Fruit fly (Drosophila melanogaster) whole organism, pupa: Measurements from ENCODE around the gene Gagr.

ENCODE experiments used
- CG10348 ChIP-seq: fragments of 200-800 bp; sonication (Bioruptor generic); IDR thresholded peaks from 2 replicates; pipeline ENCODE4 v1.3.6; 2022; ENCODE audit warnings: missing biosample characterization, missing genetic modification characterization
- CG12605 ChIP-seq: fragments of 200-800 bp; sonication (Bioruptor generic); IDR thresholded peaks from 2 replicates; pipeline ENCODE4 v1.3.6; 2022; ENCODE audit warnings: missing biosample characterization, missing genetic modification characterization
- CG13204 ChIP-seq: fragments of 200-800 bp; sonication (Bioruptor generic); optimal IDR thresholded peaks from 2 replicates; lab custom pipeline; 2018; ENCODE audit warnings: missing biosample characterization, mild to moderate bottlenecking, missing genetic modification characterization, moderate library complexity
- CG14655 ChIP-seq: fragments of 200-800 bp; sonication (Bioruptor generic); optimal IDR thresholded peaks from 3 replicates; lab custom pipeline; 2017; ENCODE audit warnings: mild to moderate bottlenecking, missing biosample characterization, missing genetic modification reagents, missing genetic modification characterization
- CG15710 ChIP-seq: fragments of 200-800 bp; sonication (Bioruptor generic); optimal IDR thresholded peaks from 2 replicates; lab custom pipeline; 2018; ENCODE audit warnings: missing biosample characterization, mild to moderate bottlenecking, missing genetic modification characterization, moderate library complexity
- CG17806 ChIP-seq: fragments of 200-800 bp; sonication (Bioruptor generic); optimal IDR thresholded peaks from 2 replicates; lab custom pipeline; 2018; ENCODE audit warnings: missing biosample characterization, mild to moderate bottlenecking, missing genetic modification characterization, moderate library complexity
- CG32121 ChIP-seq: fragments of 200-800 bp; sonication (Bioruptor generic); IDR thresholded peaks from 2 replicates; pipeline ENCODE4 v1.3.6; 2022; ENCODE audit warnings: missing biosample characterization, missing genetic modification characterization
- CG34367 ChIP-seq: fragments of 200-800 bp; sonication (Bioruptor generic); optimal IDR thresholded peaks from 2 replicates; lab custom pipeline; 2018; ENCODE audit warnings: missing biosample characterization, mild to moderate bottlenecking, missing genetic modification characterization
- CG4496 ChIP-seq: fragments of 200-800 bp; sonication (Bioruptor generic); IDR thresholded peaks from 3 replicates; pipeline ENCODE4 v1.3.6; 2022; ENCODE audit warnings: missing biosample characterization, missing genetic modification characterization
- CG8159 ChIP-seq: fragments of 200-800 bp; sonication (Bioruptor generic); optimal IDR thresholded peaks from 3 replicates; lab custom pipeline; 2018; ENCODE audit warnings: missing biosample characterization, mild to moderate bottlenecking, missing genetic modification characterization, moderate library complexity
- CG8301 ChIP-seq: fragments of 200-800 bp; sonication (Bioruptor generic); optimal IDR thresholded peaks from 2 replicates; lab custom pipeline; 2018; ENCODE audit warnings: missing biosample characterization, mild to moderate bottlenecking, missing genetic modification characterization
- CG9948 ChIP-seq: fragments of 200-800 bp; sonication (Bioruptor generic); optimal IDR thresholded peaks from 2 replicates; lab custom pipeline; 2018; ENCODE audit warnings: missing biosample characterization, mild to moderate bottlenecking, missing genetic modification characterization, moderate library complexity
- D1 ChIP-seq: fragments of 200-800 bp; sonication (Bioruptor generic); optimal IDR thresholded peaks from 2 replicates; lab custom pipeline; 2018; ENCODE audit warnings: missing biosample characterization, mild to moderate bottlenecking, missing genetic modification characterization, moderate library complexity
- EcR ChIP-seq: fragments of 200-800 bp; sonication (Bioruptor generic); optimal IDR thresholded peaks from 3 replicates; lab custom pipeline; 2019; ENCODE audit warnings: missing biosample characterization, missing genetic modification characterization, mild to moderate bottlenecking, moderate library complexity, missing genetic modification reagents
- Ets98B ChIP-seq: fragments of 200-800 bp; sonication (Bioruptor generic); IDR thresholded peaks from 2 replicates; pipeline ENCODE4 v1.3.6; 2022; ENCODE audit warnings: missing biosample characterization, missing genetic modification characterization
- Pif1A ChIP-seq: fragments of 200-800 bp; sonication (Bioruptor generic); optimal IDR thresholded peaks from 3 replicates; lab custom pipeline; 2016; ENCODE audit warnings: missing biosample characterization, missing genetic modification characterization
- Pif1B ChIP-seq: fragments of 200-800 bp; sonication (Bioruptor generic); optimal IDR thresholded peaks from 3 replicates; lab custom pipeline; 2016; ENCODE audit warnings: missing biosample characterization, missing genetic modification characterization
- Snoo ChIP-seq: fragments of 200-800 bp; sonication (Bioruptor generic); optimal IDR thresholded peaks from 3 replicates; lab custom pipeline; 2017; ENCODE audit warnings: missing biosample characterization, mild to moderate bottlenecking, missing genetic modification characterization, inconsistent platforms
- fd96Ca ChIP-seq: fragments of 200-800 bp; sonication (Bioruptor generic); IDR thresholded peaks from 3 replicates; pipeline ENCODE4 v1.3.6; 2022; ENCODE audit warnings: missing biosample characterization, missing genetic modification characterization
- gl ChIP-seq: fragments of 200-800 bp; sonication (Bioruptor generic); optimal IDR thresholded peaks from 2 replicates; lab custom pipeline; 2018; ENCODE audit warnings: missing biosample characterization, mild to moderate bottlenecking, missing genetic modification characterization
- rn ChIP-seq: fragments of 200-800 bp; sonication (Bioruptor generic); IDR thresholded peaks from 2 replicates; pipeline ENCODE4 v1.3.6; 2022; ENCODE audit warnings: missing biosample characterization, missing genetic modification characterization

Gene Gagr

DNA sequence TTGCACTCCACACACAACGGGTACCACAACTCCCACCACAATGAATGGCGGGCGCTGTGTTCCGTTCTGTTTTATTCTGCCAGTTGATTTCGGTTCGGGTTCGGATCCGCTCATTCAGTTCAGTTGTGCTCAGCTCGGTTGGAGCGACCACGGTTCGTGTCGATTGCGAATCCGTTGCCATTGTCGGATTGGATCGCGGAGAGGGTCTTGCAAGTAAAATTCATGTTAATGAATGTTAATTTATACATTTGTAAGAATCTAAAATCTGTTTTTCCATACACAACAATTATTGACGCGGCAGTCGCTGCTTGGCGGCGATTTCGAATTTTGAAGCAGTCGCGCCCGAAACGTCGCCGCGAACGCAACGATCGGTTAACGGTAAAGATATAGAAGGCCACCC lies at the start of gene Gagr:
Gene Gagr (plus strand): TSS at position 81 of the 400 bp plus-strand sequence.
- no peak for TF ChIP-seq gl (tag; lab: Kevin White, UChicago)
- TF ChIP-seq CG9948 (tag; lab: Kevin White, UChicago) = no peak
- TF ChIP-seq CG32121 = no peak
- no peak for TF ChIP-seq rn (GFP tag; lab: Robert Waterston, UW)
- no peak for TF ChIP-seq CG8301
- no peak for TF ChIP-seq Snoo (tag; lab: Kevin White, UChicago)
- no peak for TF ChIP-seq D1 (tag; lab: Kevin White, UChicago)
- no peak for TF ChIP-seq CG15710 (tag; lab: Kevin White, UChicago)
- no peak for TF ChIP-seq CG10348
- no peak for TF ChIP-seq CG4496 (GFP tag; lab: Robert Waterston, UW)
- no peak for TF ChIP-seq Ets98B (GFP tag; lab: Robert Waterston, UW)
- TF ChIP-seq CG8159 (tag; lab: Kevin White, UChicago) = no peak
- TF ChIP-seq CG12605 (GFP tag; lab: Robert Waterston, UW) = no peak
- TF ChIP-seq CG13204 (GFP tag; lab: Kevin White, UChicago) = no peak

DNA sequence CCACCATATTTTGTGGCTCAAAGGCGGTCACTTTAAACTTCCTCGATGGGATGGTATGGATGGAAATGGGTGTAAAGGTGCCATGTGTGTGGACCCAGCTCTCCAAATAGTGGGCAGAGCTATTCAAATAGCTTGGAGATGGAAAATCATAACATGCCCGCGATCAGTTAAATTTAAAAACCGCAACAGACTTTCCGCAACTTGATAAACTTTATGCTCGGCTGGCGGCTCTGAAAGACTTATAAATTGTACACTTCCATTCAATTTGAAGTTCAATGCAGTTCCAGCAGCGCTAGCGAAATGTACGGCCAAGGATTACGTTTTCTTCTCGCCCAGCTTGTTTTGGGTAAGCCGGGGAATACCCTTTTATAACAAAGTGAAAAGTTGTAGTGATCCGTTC lies 48.4 kb upstream of the Gagr start, which contains the start of gene CG33257:
Gene CG33257 (plus strand): TSS at position 301 of the 400 bp plus-strand sequence.
- no peak for TF ChIP-seq CG12605 (GFP tag; lab: Robert Waterston, UW)
- no peak for TF ChIP-seq CG4496 (GFP tag; lab: Robert Waterston, UW)
- TF ChIP-seq Pif1A (GFP tag; lab: Kevin White, UChicago) = no peak

DNA sequence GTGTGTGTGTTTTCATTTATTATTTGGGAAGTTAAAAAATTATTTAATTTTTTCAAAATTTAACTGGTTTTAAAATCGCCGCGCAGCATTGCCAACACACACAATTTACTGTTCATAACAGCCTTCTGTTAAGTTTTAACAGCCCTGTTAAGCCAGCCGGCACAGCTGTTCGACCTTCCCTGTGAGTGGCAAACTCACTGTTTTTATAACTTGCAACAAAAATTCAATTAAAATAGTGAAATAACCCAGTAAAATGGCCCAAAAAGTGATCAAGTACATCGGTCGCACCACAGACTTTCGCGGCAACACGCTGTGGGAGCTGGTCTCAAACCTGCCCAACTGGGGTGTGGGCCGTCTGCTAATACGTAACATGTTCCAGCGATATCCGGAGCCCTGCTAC lies 46.5 kb upstream of the Gagr start, which contains the start of gene mRpS34:
Gene mRpS34 (plus strand): TSS at position 161 of the 400 bp plus-strand sequence.
- TF ChIP-seq Pif1B (GFP tag; lab: Kevin White, UChicago) = no peak
- TF ChIP-seq CG34367 (tag; lab: Kevin White, UChicago) = no peak
- no peak for TF ChIP-seq CG8301
- no peak for TF ChIP-seq CG12605 (GFP tag; lab: Robert Waterston, UW)
- no peak for TF ChIP-seq Ets98B (GFP tag; lab: Robert Waterston, UW)
- no peak for TF ChIP-seq CG14655 (GFP tag; lab: Kevin White, UChicago)
- no peak for TF ChIP-seq Pif1A (GFP tag; lab: Kevin White, UChicago)
- no peak for TF ChIP-seq CG13204 (GFP tag; lab: Kevin White, UChicago)
- no peak for TF ChIP-seq CG15710 (tag; lab: Kevin White, UChicago)
- no peak for TF ChIP-seq CG17806
- no peak for TF ChIP-seq EcR (GFP tag; lab: Kevin White, UChicago)
- TF ChIP-seq fd96Ca (GFP tag; lab: Robert Waterston, UW) = no peak
- TF ChIP-seq gl (tag; lab: Kevin White, UChicago) = no peak
- TF ChIP-seq CG10348 = no peak

DNA sequence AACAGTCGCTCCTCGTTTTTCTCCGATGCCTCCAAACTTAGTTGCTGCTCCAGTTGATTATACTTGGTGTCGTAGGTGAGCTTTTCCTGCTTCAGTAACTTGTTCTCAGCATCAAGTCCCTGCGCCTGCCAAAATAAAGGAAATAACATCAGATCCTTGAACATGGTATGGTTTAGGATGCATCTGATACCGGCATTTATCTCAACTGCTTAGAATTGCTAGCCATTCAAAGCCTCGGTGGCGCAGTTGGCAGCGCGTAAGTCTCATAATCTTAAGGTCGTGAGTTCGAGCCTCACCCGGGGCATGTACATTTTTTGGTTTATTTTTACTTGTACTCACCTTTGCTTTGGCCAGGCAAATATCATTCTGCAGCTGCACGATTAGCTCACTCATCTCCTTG lies 44.7 kb upstream of the Gagr start:
- TF ChIP-seq CG34367 (tag; lab: Kevin White, UChicago) = no peak
- no peak for TF ChIP-seq CG10348
- no peak for TF ChIP-seq CG9948 (tag; lab: Kevin White, UChicago)
- TF ChIP-seq D1 (tag; lab: Kevin White, UChicago) = no peak
- TF ChIP-seq CG15710 (tag; lab: Kevin White, UChicago) = no peak
- no peak for TF ChIP-seq CG17806
- TF ChIP-seq CG14655 (GFP tag; lab: Kevin White, UChicago) = no peak
- TF ChIP-seq gl (tag; lab: Kevin White, UChicago) = no peak
- no peak for TF ChIP-seq Snoo (tag; lab: Kevin White, UChicago)
- no peak for TF ChIP-seq EcR (GFP tag; lab: Kevin White, UChicago)
- TF ChIP-seq CG32121 = no peak
- TF ChIP-seq rn (GFP tag; lab: Robert Waterston, UW) = no peak
- no peak for TF ChIP-seq CG8301
- TF ChIP-seq Pif1A (GFP tag; lab: Kevin White, UChicago) = no peak
- no peak for TF ChIP-seq CG8159 (tag; lab: Kevin White, UChicago)
- TF ChIP-seq Pif1B (GFP tag; lab: Kevin White, UChicago) = no peak
- no peak for TF ChIP-seq CG13204 (GFP tag; lab: Kevin White, UChicago)
- TF ChIP-seq Ets98B (GFP tag; lab: Robert Waterston, UW) = no peak

DNA sequence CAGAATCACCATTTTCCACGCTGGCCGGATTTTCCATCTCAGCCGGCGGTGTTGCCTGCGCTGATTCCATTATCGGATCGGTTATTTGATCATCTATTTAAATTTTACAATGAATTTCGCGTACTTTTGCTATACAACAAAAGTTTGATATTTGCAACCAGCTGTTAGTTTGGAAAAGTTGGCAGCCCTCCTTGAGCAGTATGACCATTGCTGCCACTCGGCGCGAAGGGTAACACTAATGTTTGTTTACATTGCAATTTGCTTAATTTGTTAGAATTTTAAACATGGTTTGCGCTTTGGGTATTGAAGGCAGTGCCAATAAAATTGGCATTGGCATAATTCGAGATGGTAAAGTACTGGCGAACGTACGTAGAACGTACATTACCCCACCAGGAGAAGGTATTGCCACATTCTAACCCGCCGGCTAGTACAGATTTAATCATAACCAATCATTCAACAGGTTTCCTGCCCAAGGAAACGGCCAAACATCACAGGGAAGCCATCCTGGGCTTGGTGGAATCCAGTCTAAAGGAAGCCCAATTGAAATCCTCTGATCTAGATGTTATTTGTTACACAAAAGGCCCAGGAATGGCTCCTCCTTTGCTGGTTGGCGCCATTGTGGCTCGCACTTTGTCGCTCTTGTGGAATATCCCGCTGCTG lies 42.5 kb upstream of the Gagr start, which contains the start of the genes Golgin104 and Tcs3:
Gene Golgin104 (minus strand): TSS at position 182 of the 660 bp plus-strand sequence.
Gene Tcs3 (plus strand): TSS at position 222 of the 660 bp plus-strand sequence.
- no peak for TF ChIP-seq gl (tag; lab: Kevin White, UChicago)
- TF ChIP-seq CG32121 = no peak
- no peak for TF ChIP-seq CG8159 (tag; lab: Kevin White, UChicago)
- no peak for TF ChIP-seq D1 (tag; lab: Kevin White, UChicago)
- TF ChIP-seq CG8301 = no peak
- no peak for TF ChIP-seq CG10348
- TF ChIP-seq CG12605 (GFP tag; lab: Robert Waterston, UW) = no peak
- TF ChIP-seq CG17806 = no peak
- no peak for TF ChIP-seq CG4496 (GFP tag; lab: Robert Waterston, UW)
- TF ChIP-seq CG14655 (GFP tag; lab: Kevin White, UChicago) = no peak
- TF ChIP-seq Pif1A (GFP tag; lab: Kevin White, UChicago) = no peak
- TF ChIP-seq CG13204 (GFP tag; lab: Kevin White, UChicago) = no peak
- TF ChIP-seq, all 21 proteins: peak for 0

DNA sequence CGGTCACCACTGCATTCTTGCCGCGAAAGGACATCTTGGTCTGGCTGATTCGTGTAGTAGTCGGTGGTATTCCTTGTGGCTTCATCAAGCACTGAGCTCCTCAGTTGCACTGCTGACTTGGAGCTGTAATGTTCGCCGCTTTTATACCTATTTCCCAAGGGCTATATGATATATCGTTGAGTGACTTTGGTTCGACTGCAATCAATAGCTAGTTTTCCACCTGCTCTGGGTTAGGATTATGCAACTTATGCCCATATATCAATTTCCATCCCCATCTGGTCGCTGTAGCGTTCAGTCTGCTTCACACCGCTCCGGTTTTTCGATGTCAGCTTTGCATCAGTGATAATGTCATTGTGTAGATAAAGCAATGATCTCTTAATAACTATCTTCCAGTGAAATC lies 40.2 kb upstream of the Gagr start, which contains the start of gene Pdh:
Gene Pdh (minus strand): TSS at position 101 of the 400 bp plus-strand sequence.
- no peak for TF ChIP-seq CG4496 (GFP tag; lab: Robert Waterston, UW)
- TF ChIP-seq CG9948 (tag; lab: Kevin White, UChicago) = no peak
- no peak for TF ChIP-seq fd96Ca (GFP tag; lab: Robert Waterston, UW)
- TF ChIP-seq CG17806 = no peak
- TF ChIP-seq gl (tag; lab: Kevin White, UChicago) = no peak
- TF ChIP-seq CG34367 (tag; lab: Kevin White, UChicago) = no peak
- no peak for TF ChIP-seq CG8159 (tag; lab: Kevin White, UChicago)
